Worm (Caenorhabditis elegans): ENCODE measurements around the gene lgc-10.

The lgc-10 gene

ce11 chrIV:6457472-6457871, at the start of gene lgc-10:
lgc-10 (minus strand) TSS chrIV:6457572.
- TF ChIP-seq sea-1 (GFP tag; conservative IDR thresholded peaks at IDR 0.05) (no peak), tbx-37 (GFP tag; conservative IDR thresholded peaks at IDR 0.05) (no peak), B0310.2 (tag; optimal IDR thresholded peaks at IDR 0.05) (no peak), ceh-13 (GFP tag; optimal IDR thresholded peaks at IDR 0.05) (no peak), hmg-4 (GFP tag; optimal IDR thresholded peaks at IDR 0.05) (no peak), hmbx-1 (tag; optimal IDR thresholded peaks at IDR 0.05) (no peak), tra-4 (tag; optimal IDR thresholded peaks at IDR 0.05) (no peak), tbx-11 (GFP tag; IDR thresholded peaks at IDR 0.05) (no peak), scrt-1 (GFP tag; IDR thresholded peaks at IDR 0.05) (no peak), ceh-36 (tag; optimal IDR thresholded peaks at IDR 0.05) (no peak), ets-7 (tag; optimal IDR thresholded peaks at IDR 0.05) (no peak), aly-1 (tag; optimal IDR thresholded peaks at IDR 0.05) (no peak)

- no peak for TF ChIP-seq tbx-11 (GFP tag; IDR thresholded peaks at IDR 0.05)
- TF ChIP-seq hmg-4 (GFP tag; optimal IDR thresholded peaks at IDR 0.05), result no peak
- no peak for TF ChIP-seq F13C5.2 (tag; optimal IDR thresholded peaks at IDR 0.05)
- TF ChIP-seq B0310.2 (tag; optimal IDR thresholded peaks at IDR 0.05), result no peak
- no peak for TF ChIP-seq ets-7 (tag; optimal IDR thresholded peaks at IDR 0.05)
- TF ChIP-seq tbx-37 (GFP tag; conservative IDR thresholded peaks at IDR 0.05), result no peak
- no peak for TF ChIP-seq tra-4 (tag; optimal IDR thresholded peaks at IDR 0.05)
- no peak for TF ChIP-seq pes-1 (GFP tag; IDR thresholded peaks at IDR 0.05)
- TF ChIP-seq flt-1 (GFP tag; IDR thresholded peaks at IDR 0.05), result no peak
- no peak for TF ChIP-seq ama-1 (optimal IDR thresholded peaks at IDR 0.05)
- no peak for TF ChIP-seq scrt-1 (GFP tag; IDR thresholded peaks at IDR 0.05)
- TF ChIP-seq hnd-1 (tag; optimal IDR thresholded peaks at IDR 0.05), result no peak
- TF ChIP-seq ceh-13 (GFP tag; optimal IDR thresholded peaks at IDR 0.05), result no peak
- no peak for TF ChIP-seq sea-1 (GFP tag; conservative IDR thresholded peaks at IDR 0.05)
Observed at ce11 chrIV:6506424-6506823, 49.1 kb upstream of the lgc-10 start, which contains the start of gene pqn-89. pqn-89 (plus strand) TSS chrIV:6506724.

- no peak for TF ChIP-seq F13C5.2 (tag; optimal IDR thresholded peaks at IDR 0.05)
Observed at ce11 chrIV:6502725-6503124, 45.4 kb upstream of the lgc-10 start.

- TF ChIP-seq ceh-36 (tag; optimal IDR thresholded peaks at IDR 0.05) (no peak), F13C5.2 (tag; optimal IDR thresholded peaks at IDR 0.05) (no peak), tbx-11 (GFP tag; IDR thresholded peaks at IDR 0.05) (no peak), aly-1 (tag; optimal IDR thresholded peaks at IDR 0.05) (no peak), tra-4 (tag; optimal IDR thresholded peaks at IDR 0.05) (no peak), hmg-4 (GFP tag; optimal IDR thresholded peaks at IDR 0.05) (no peak), sea-1 (GFP tag; conservative IDR thresholded peaks at IDR 0.05) (no peak), ama-1 (optimal IDR thresholded peaks at IDR 0.05) (no peak), B0310.2 (tag; optimal IDR thresholded peaks at IDR 0.05) (no peak), hmbx-1 (tag; optimal IDR thresholded peaks at IDR 0.05) (no peak)
Observed at ce11 chrIV:6500843-6501242, 43.5 kb upstream of the lgc-10 start.

ce11 chrIV:6500433-6500832, 43.1 kb upstream of the lgc-10 start:
- no peak for TF ChIP-seq pes-1 (GFP tag; IDR thresholded peaks at IDR 0.05)
- no peak for TF ChIP-seq flt-1 (GFP tag; IDR thresholded peaks at IDR 0.05)
- no peak for TF ChIP-seq ama-1 (optimal IDR thresholded peaks at IDR 0.05)
- no peak for TF ChIP-seq hmg-4 (GFP tag; optimal IDR thresholded peaks at IDR 0.05)

- TF ChIP-seq pes-1 (GFP tag; IDR thresholded peaks at IDR 0.05) (no peak), ceh-13 (GFP tag; optimal IDR thresholded peaks at IDR 0.05) (no peak), hmbx-1 (tag; optimal IDR thresholded peaks at IDR 0.05) (no peak), sea-1 (GFP tag; conservative IDR thresholded peaks at IDR 0.05) (no peak), F13C5.2 (tag; optimal IDR thresholded peaks at IDR 0.05) (no peak), tra-4 (tag; optimal IDR thresholded peaks at IDR 0.05) (no peak), ets-7 (tag; optimal IDR thresholded peaks at IDR 0.05) (no peak)
Observed at ce11 chrIV:6496103-6496502, 38.7 kb upstream of the lgc-10 start.

- no peak for TF ChIP-seq tbx-37 (GFP tag; conservative IDR thresholded peaks at IDR 0.05)
- no peak for TF ChIP-seq ama-1 (optimal IDR thresholded peaks at IDR 0.05)
- no peak for TF ChIP-seq pes-1 (GFP tag; IDR thresholded peaks at IDR 0.05)
- TF ChIP-seq B0310.2 (tag; optimal IDR thresholded peaks at IDR 0.05), result no peak
- TF ChIP-seq ceh-36 (tag; optimal IDR thresholded peaks at IDR 0.05), result no peak
- no peak for TF ChIP-seq F13C5.2 (tag; optimal IDR thresholded peaks at IDR 0.05)
- TF ChIP-seq hmbx-1 (tag; optimal IDR thresholded peaks at IDR 0.05), result no peak
- no peak for TF ChIP-seq aly-1 (tag; optimal IDR thresholded peaks at IDR 0.05)
- TF ChIP-seq tra-4 (tag; optimal IDR thresholded peaks at IDR 0.05), result no peak
- no peak for TF ChIP-seq hmg-4 (GFP tag; optimal IDR thresholded peaks at IDR 0.05)
Observed at ce11 chrIV:6493299-6493698, 35.9 kb upstream of the lgc-10 start, which contains the start of gene Y73B6BL.44. Y73B6BL.44 (plus strand) TSS chrIV:6493599.

ce11 chrIV:6491915-6492314, 34.5 kb upstream of the lgc-10 start:
- TF ChIP-seq scrt-1 (GFP tag; IDR thresholded peaks at IDR 0.05) (no peak), B0310.2 (tag; optimal IDR thresholded peaks at IDR 0.05) (no peak), ets-7 (tag; optimal IDR thresholded peaks at IDR 0.05) (no peak), tbx-37 (GFP tag; conservative IDR thresholded peaks at IDR 0.05) (no peak), hmg-4 (GFP tag; optimal IDR thresholded peaks at IDR 0.05) (no peak), tbx-11 (GFP tag; IDR thresholded peaks at IDR 0.05) (no peak)

- TF ChIP-seq pes-1 (GFP tag; IDR thresholded peaks at IDR 0.05) (no peak), ama-1 (optimal IDR thresholded peaks at IDR 0.05) (no peak), scrt-1 (GFP tag; IDR thresholded peaks at IDR 0.05) (no peak), tbx-11 (GFP tag; IDR thresholded peaks at IDR 0.05) (no peak), hnd-1 (tag; optimal IDR thresholded peaks at IDR 0.05) (no peak), flt-1 (GFP tag; IDR thresholded peaks at IDR 0.05) (no peak), hmbx-1 (tag; optimal IDR thresholded peaks at IDR 0.05) (no peak), ets-7 (tag; optimal IDR thresholded peaks at IDR 0.05) (no peak), ceh-13 (GFP tag; optimal IDR thresholded peaks at IDR 0.05) (no peak), tbx-37 (GFP tag; conservative IDR thresholded peaks at IDR 0.05) (no peak), sea-1 (GFP tag; conservative IDR thresholded peaks at IDR 0.05) (no peak)
Observed at ce11 chrIV:6487047-6487446, 29.7 kb upstream of the lgc-10 start, which contains the start of gene Y73B6BL.37. Y73B6BL.37 (plus strand) TSS chrIV:6487347.
